Fruit fly (Drosophila melanogaster) whole organism: ENCODE results near the gene CG33282.

Experiments used
- pan ChIP-seq: fragments of >200 bp; optimal IDR thresholded peaks from 2 replicates; lab custom pipeline; 2017
- usp ChIP-seq: fragments of >200 bp; optimal IDR thresholded peaks from 2 replicates; lab custom pipeline; 2017; ENCODE audit warnings: missing biosample characterization, missing genetic modification characterization, mixed read lengths

- TF ChIP-seq usp (GFP tag; lab: Kevin White, UChicago) (no peak), pan (no peak)
Observed at dm6 chr2L:3371340-3371739, 43.6 kb downstream of the CG33282 start.
